Fruit fly (Drosophila melanogaster) whole organism, embryonic: Measurements from ENCODE around the gene CG11350.
A peak's percentile ranks its signal among the peaks of the same experiment; 100 is the strongest.

Experiments used
- Adf1 ChIP-seq: fragments of 200-800 bp; sonication (Bioruptor generic); IDR thresholded peaks from 2 replicates; pipeline ENCODE4 v1.3.6; 2022; ENCODE audit warnings: missing biosample characterization, missing genetic modification characterization
- Aef1 ChIP-seq: fragments of 200-800 bp; sonication (Bioruptor generic); IDR thresholded peaks from 3 replicates; pipeline ENCODE4 v1.3.6; 2022; ENCODE audit warnings: missing biosample characterization, missing genetic modification characterization
- Blimp-1 ChIP-seq: fragments of 200-800 bp; sonication (Bioruptor generic); optimal IDR thresholded peaks from 3 replicates; lab custom pipeline; 2018; ENCODE audit warnings: missing biosample characterization, missing genetic modification characterization, mild to moderate bottlenecking, moderate library complexity, missing genetic modification reagents
- CG10543 ChIP-seq: fragments of 200-800 bp; sonication (Bioruptor generic); optimal IDR thresholded peaks from 3 replicates; lab custom pipeline; 2017; ENCODE audit warnings: missing biosample characterization, mild to moderate bottlenecking, missing genetic modification characterization, moderate library complexity
- CG10959 ChIP-seq: fragments of 200-800 bp; sonication (Bioruptor generic); IDR thresholded peaks from 2 replicates; pipeline ENCODE4 v1.3.6; 2022; ENCODE audit warnings: missing biosample characterization, missing genetic modification characterization
- CG12299 ChIP-seq: fragments of 200-800 bp; sonication (Bioruptor generic); optimal IDR thresholded peaks from 2 replicates; lab custom pipeline; 2018; ENCODE audit warnings: missing biosample characterization, mild to moderate bottlenecking, missing genetic modification characterization
- CG12391 ChIP-seq: fragments of 200-800 bp; sonication (Bioruptor generic); optimal IDR thresholded peaks from 3 replicates; lab custom pipeline; 2018; ENCODE audit warnings: missing biosample characterization, mild to moderate bottlenecking, missing genetic modification characterization, moderate library complexity
- CG12769 ChIP-seq: fragments of 200-800 bp; sonication (Bioruptor generic); optimal IDR thresholded peaks from 2 replicates; lab custom pipeline; 2019; ENCODE audit warnings: missing biosample characterization, mild to moderate bottlenecking, missing genetic modification characterization, moderate library complexity
- CG12942 ChIP-seq: fragments of 200-800 bp; sonication (Bioruptor generic); optimal IDR thresholded peaks from 3 replicates; lab custom pipeline; 2016; ENCODE audit warnings: missing biosample characterization, missing genetic modification characterization
- CG13894 ChIP-seq: fragments of 200-800 bp; sonication (Bioruptor generic); optimal IDR thresholded peaks from 3 replicates; lab custom pipeline; 2018; ENCODE audit warnings: missing biosample characterization, mild to moderate bottlenecking, missing genetic modification characterization, moderate library complexity
- CG14441 ChIP-seq: fragments of 200-800 bp; sonication (Bioruptor generic); IDR thresholded peaks from 2 replicates; pipeline ENCODE4 v1.3.6; 2022; ENCODE audit warnings: missing biosample characterization, missing genetic modification characterization
- CG15514 ChIP-seq: fragments of 200-800 bp; sonication (Bioruptor generic); optimal IDR thresholded peaks from 3 replicates; lab custom pipeline; 2017; ENCODE audit warnings: missing biosample characterization, missing genetic modification characterization, mild to moderate bottlenecking, moderate library complexity, missing genetic modification reagents
- CG3847 ChIP-seq: fragments of 200-800 bp; sonication (Bioruptor generic); IDR thresholded peaks from 2 replicates; pipeline ENCODE4 v1.3.6; 2022; ENCODE audit warnings: missing biosample characterization, missing genetic modification characterization
- CG4404 ChIP-seq: fragments of 200-800 bp; sonication (Bioruptor generic); IDR thresholded peaks from 2 replicates; pipeline ENCODE4 v1.3.6; 2022; ENCODE audit warnings: missing biosample characterization, missing genetic modification characterization
- CG6175 ChIP-seq: fragments of 200-800 bp; sonication (Bioruptor generic); IDR thresholded peaks from 3 replicates; pipeline ENCODE4 v1.3.6; 2022; ENCODE audit warnings: missing biosample characterization, missing genetic modification characterization
- CG7357 ChIP-seq: fragments of 200-800 bp; sonication (Bioruptor generic); IDR thresholded peaks from 3 replicates; pipeline ENCODE4 v1.3.6; 2022; ENCODE audit warnings: missing biosample characterization, missing genetic modification characterization
- CG7963 ChIP-seq: fragments of 200-800 bp; sonication (Bioruptor generic); IDR thresholded peaks from 3 replicates; pipeline ENCODE4 v1.3.6; 2022; ENCODE audit warnings: missing biosample characterization, missing genetic modification characterization; ENCODE audit not compliant: partially characterized antibody
- Dad ChIP-seq: fragments of 200-800 bp; sonication (Bioruptor generic); optimal IDR thresholded peaks from 3 replicates; lab custom pipeline; 2016; ENCODE audit warnings: missing biosample characterization, missing genetic modification characterization
- Doc2 ChIP-seq: fragments of 200-800 bp; sonication (Bioruptor generic); IDR thresholded peaks from 2 replicates; pipeline ENCODE4 v1.3.6; 2022; ENCODE audit warnings: missing biosample characterization, missing genetic modification characterization
- Doc3 ChIP-seq: fragments of 200-800 bp; sonication (Bioruptor generic); IDR thresholded peaks from 3 replicates; pipeline ENCODE4 v1.3.6; 2022; ENCODE audit warnings: missing biosample characterization, missing genetic modification characterization; ENCODE audit not compliant: partially characterized antibody
- Ets65A ChIP-seq: fragments of 200-800 bp; sonication (Bioruptor generic); peaks from one replicate; lab custom pipeline; 2016; ENCODE audit warnings: missing biosample characterization, missing genetic modification characterization
- Hsf ChIP-seq: fragments of 200-800 bp; sonication (Bioruptor generic); optimal IDR thresholded peaks from 3 replicates; lab custom pipeline; 2016; ENCODE audit warnings: missing biosample characterization, missing genetic modification characterization
- Med ChIP-seq: fragments of 200-800 bp; sonication (Bioruptor generic); peaks from one replicate; lab custom pipeline; 2016; ENCODE audit warnings: missing biosample characterization, missing genetic modification characterization, mild to moderate bottlenecking, inconsistent platforms, moderate library complexity
- Pdp1 ChIP-seq, 2 experiments: fragments of 200-800 bp; sonication (Bioruptor generic); optimal IDR thresholded peaks; 3 replicates each; lab custom pipeline; 2016; ENCODE audit warnings: missing biosample characterization in 2 of 2, missing genetic modification characterization in 2 of 2, mild to moderate bottlenecking in 1 of 2, moderate library complexity in 1 of 2
- Ptx1 ChIP-seq: fragments of 200-800 bp; sonication (Bioruptor generic); IDR thresholded peaks from 2 replicates; pipeline ENCODE4 v1.3.6; 2022; ENCODE audit warnings: missing biosample characterization, missing genetic modification characterization
- Rfx ChIP-seq: fragments of 200-800 bp; sonication (Bioruptor generic); IDR thresholded peaks from 2 replicates; pipeline ENCODE4 v1.3.6; 2022; ENCODE audit warnings: missing biosample characterization, missing genetic modification characterization
- Spps ChIP-seq: fragments of 200-800 bp; sonication (Bioruptor generic); optimal IDR thresholded peaks from 2 replicates; lab custom pipeline; 2018; ENCODE audit warnings: missing biosample characterization, mild to moderate bottlenecking, missing genetic modification characterization
- abd-A ChIP-seq: fragments of 200-800 bp; sonication (Bioruptor generic); optimal IDR thresholded peaks from 3 replicates; lab custom pipeline; 2019; ENCODE audit warnings: missing biosample characterization, mild to moderate bottlenecking, missing genetic modification characterization, moderate library complexity
- ase ChIP-seq: fragments of 200-800 bp; sonication (Bioruptor generic); IDR thresholded peaks from 3 replicates; pipeline ENCODE4 v1.3.6; 2022; ENCODE audit warnings: missing biosample characterization, missing genetic modification characterization
- bigmax ChIP-seq: fragments of 200-800 bp; sonication (Bioruptor generic); optimal IDR thresholded peaks from 2 replicates; lab custom pipeline; 2018; ENCODE audit warnings: missing biosample characterization, mild to moderate bottlenecking, missing genetic modification characterization
- chinmo ChIP-seq: fragments of 200-800 bp; sonication (Bioruptor generic); IDR thresholded peaks from 4 replicates; pipeline ENCODE4 v1.3.6; 2022; ENCODE audit warnings: missing biosample characterization, missing genetic modification characterization; ENCODE audit not compliant: partially characterized antibody
- crol ChIP-seq: fragments of 200-800 bp; sonication (Bioruptor generic); IDR thresholded peaks from 2 replicates; pipeline ENCODE4 v1.3.6; 2022; ENCODE audit warnings: missing biosample characterization, missing genetic modification characterization
- dysf ChIP-seq: fragments of 200-800 bp; sonication (Bioruptor generic); IDR thresholded peaks from 3 replicates; pipeline ENCODE4 v1.3.6; 2022; ENCODE audit warnings: missing biosample characterization, missing genetic modification characterization
- ewg ChIP-seq: fragments of 200-800 bp; sonication (Bioruptor generic); optimal IDR thresholded peaks from 3 replicates; lab custom pipeline; 2017; ENCODE audit warnings: mild to moderate bottlenecking, missing biosample characterization, missing genetic modification reagents, missing genetic modification characterization
- gsb ChIP-seq: fragments of 200-800 bp; sonication (Bioruptor generic); IDR thresholded peaks from 2 replicates; pipeline ENCODE4 v1.3.6; 2022; ENCODE audit warnings: missing biosample characterization, missing genetic modification characterization
- jigr1 ChIP-seq: fragments of 200-800 bp; sonication (Bioruptor generic); IDR thresholded peaks from 3 replicates; pipeline ENCODE4 v1.3.6; 2022; ENCODE audit warnings: missing biosample characterization, missing genetic modification characterization
- klu ChIP-seq: fragments of 200-800 bp; sonication (Bioruptor generic); IDR thresholded peaks from 2 replicates; pipeline ENCODE4 v1.3.6; 2022; ENCODE audit warnings: missing biosample characterization, missing genetic modification characterization
- pho ChIP-seq: fragments of 200-800 bp; sonication (Bioruptor generic); optimal IDR thresholded peaks from 2 replicates; lab custom pipeline; 2016; ENCODE audit warnings: missing biosample characterization, missing genetic modification characterization
- pnt ChIP-seq: fragments of 200-800 bp; sonication (Bioruptor generic); optimal IDR thresholded peaks from 3 replicates; lab custom pipeline; 2016; ENCODE audit warnings: missing biosample characterization, missing genetic modification characterization
- sd ChIP-seq: fragments of 200-800 bp; sonication (Bioruptor generic); optimal IDR thresholded peaks from 3 replicates; lab custom pipeline; 2018; ENCODE audit warnings: missing biosample characterization, mild to moderate bottlenecking, missing genetic modification characterization, moderate library complexity
- sisA ChIP-seq: fragments of 200-800 bp; sonication (Bioruptor generic); IDR thresholded peaks from 2 replicates; pipeline ENCODE4 v1.3.6; 2022; ENCODE audit warnings: missing biosample characterization, missing genetic modification characterization
- slbo ChIP-seq: fragments of 200-800 bp; sonication (Bioruptor generic); IDR thresholded peaks from 2 replicates; pipeline ENCODE4 v1.3.6; 2022; ENCODE audit warnings: missing biosample characterization, missing genetic modification characterization
- sob ChIP-seq: fragments of 200-800 bp; sonication (Bioruptor generic); IDR thresholded peaks from 2 replicates; pipeline ENCODE4 v1.3.6; 2022; ENCODE audit warnings: missing biosample characterization, missing genetic modification characterization
- ssp ChIP-seq: fragments of 200-800 bp; sonication (Bioruptor generic); IDR thresholded peaks from 2 replicates; pipeline ENCODE4 v1.3.6; 2022; ENCODE audit warnings: missing biosample characterization, missing genetic modification characterization
- tup ChIP-seq: fragments of 200-800 bp; sonication (Bioruptor generic); optimal IDR thresholded peaks from 2 replicates; lab custom pipeline; 2016; ENCODE audit warnings: missing biosample characterization, mild to moderate bottlenecking, missing genetic modification characterization, moderate library complexity
- zfh1 ChIP-seq: fragments of 200-800 bp; sonication (Bioruptor generic); IDR thresholded peaks from 3 replicates; pipeline ENCODE4 v1.3.6; 2022; ENCODE audit warnings: missing biosample characterization, missing genetic modification characterization

The CG11350 gene

DNA sequence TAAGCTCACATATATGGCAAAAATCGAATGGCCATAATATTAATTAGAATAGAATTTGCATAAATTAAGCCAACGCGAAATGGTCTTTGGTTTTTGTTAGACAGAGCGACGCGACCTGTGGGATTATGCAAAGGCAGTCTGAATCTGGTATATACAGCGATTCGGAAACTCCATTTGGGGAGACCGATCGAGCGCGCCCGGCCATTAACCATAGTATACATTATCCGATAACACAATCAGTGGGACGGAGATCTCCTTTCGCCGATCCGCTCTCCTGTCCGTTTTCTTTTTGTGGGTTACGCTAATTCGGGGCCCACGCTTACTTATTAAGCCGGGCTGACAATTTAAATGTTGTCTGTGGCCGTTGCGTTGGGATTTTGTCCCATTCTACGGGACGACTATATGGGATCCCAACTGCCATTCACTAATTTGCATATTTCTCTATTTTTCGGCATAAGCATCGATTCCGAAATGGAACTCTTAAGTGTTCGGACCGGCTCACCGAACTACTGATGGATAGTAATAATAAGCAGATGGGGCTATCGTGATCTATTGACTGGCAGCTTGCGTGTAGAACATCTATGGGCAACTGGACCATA, 4.9 kb upstream of the CG11350 start:
- peak; percentile 98 for TF ChIP-seq CG13894
- no peak for TF ChIP-seq CG12299 (tag; lab: Kevin White, UChicago)
- TF ChIP-seq CG3847 (GFP tag; lab: Robert Waterston, UW) = 0 out of 2 replicates have a peak, but pooled peaks have one; percentile 14
- TF ChIP-seq CG10543 = peak; percentile 4
- TF ChIP-seq tup (GFP tag; lab: Kevin White, UChicago) = no peak
- TF ChIP-seq Ets65A (GFP tag; lab: Kevin White, UChicago) = peak; percentile 29
- TF ChIP-seq Spps (tag; lab: Kevin White, UChicago) = no peak
- no peak for TF ChIP-seq crol (GFP tag; lab: Robert Waterston, UW)
- TF ChIP-seq CG12769 (tag; lab: Kevin White, UChicago) = peak; percentile 23

DNA sequence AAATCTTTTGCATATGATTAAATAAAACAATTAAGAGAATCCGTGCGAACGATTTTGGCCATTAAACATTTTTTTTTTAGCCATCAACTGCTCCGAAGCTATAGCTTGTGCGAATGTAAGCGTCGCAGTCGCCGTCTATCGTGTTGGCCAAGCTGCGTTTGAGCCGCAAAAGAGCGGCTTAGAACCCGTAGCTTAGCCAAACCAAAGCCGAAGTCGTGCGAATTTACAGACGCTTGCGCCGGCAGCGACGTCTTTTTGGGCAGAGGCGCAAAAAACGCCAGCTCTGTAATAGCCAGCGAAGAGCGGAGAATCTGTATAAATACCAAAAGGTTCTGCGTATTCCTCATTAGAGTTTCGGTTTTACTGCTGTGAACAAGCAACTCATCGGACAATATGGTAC, 2.7 kb upstream of the CG11350 start, which contains the start of gene CG7465:
CG7465 (plus strand) TSS at position 346 of the 400 bp plus-strand sequence.
- TF ChIP-seq CG12391 (tag; lab: Kevin White, UChicago) = no peak
- TF ChIP-seq Dad (GFP tag; lab: Kevin White, UChicago) = no peak
- no peak for TF ChIP-seq Aef1
- TF ChIP-seq Pdp1 (GFP tag; optimal IDR thresholded peaks at IDR 0.05; lab: Kevin White, UChicago) = no peak
- TF ChIP-seq Adf1 (GFP tag; lab: Robert Waterston, UW) = peak; percentile 54; the same call in 1 of the 2 replicates
- no peak for TF ChIP-seq pnt
- peak; percentile 27 for TF ChIP-seq CG13894
- no peak for TF ChIP-seq CG12942 (GFP tag; lab: Kevin White, UChicago)
- TF ChIP-seq pho (GFP tag; lab: Kevin White, UChicago) = no peak
- no peak for TF ChIP-seq CG7357 (GFP tag; lab: Robert Waterston, UW)
- TF ChIP-seq abd-A (tag; lab: Kevin White, UChicago) = peak; percentile 68
- TF ChIP-seq chinmo (GFP tag; lab: Robert Waterston, UW) = peak; percentile 64; the same call in 1 of the 4 replicates
- TF ChIP-seq Doc3 (GFP tag; lab: Robert Waterston, UW) = no peak

DNA sequence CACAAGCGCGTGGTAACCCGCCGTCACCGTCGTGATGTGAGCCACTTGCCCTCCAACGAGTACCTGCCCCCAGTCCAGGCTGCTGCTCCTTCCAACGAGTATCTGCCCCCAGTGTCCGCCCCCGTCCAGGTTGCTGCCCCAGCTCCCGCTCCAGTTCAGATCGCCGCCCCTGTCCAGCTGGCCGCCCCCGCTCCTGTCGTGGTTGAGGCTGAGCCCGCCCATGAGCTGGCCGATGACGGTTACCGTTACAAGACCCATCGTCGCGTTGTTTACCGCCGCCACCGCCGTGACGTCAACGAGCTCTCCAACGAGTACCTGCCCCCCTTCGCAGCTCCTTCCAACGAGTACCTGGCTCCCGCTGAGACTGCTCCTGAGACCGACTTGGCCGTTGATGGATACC, 1.8 kb upstream of the CG11350 start:
- TF ChIP-seq Aef1 (0 out of 3 replicates have a peak, but pooled peaks have one; percentile 10), CG14441 (0 out of 2 replicates have a peak, but pooled peaks have one; percentile 5), slbo (GFP tag; lab: Robert Waterston, UW) (peak; percentile 46), Rfx (GFP tag; lab: Robert Waterston, UW) (peak; percentile 44), CG7963 (GFP tag; lab: Robert Waterston, UW) (0 out of 3 replicates have a peak, but pooled peaks have one; percentile 29), CG6175 (GFP tag; lab: Robert Waterston, UW) (peak; percentile 10; the same call in 1 of the 3 replicates), gsb (GFP tag; lab: Robert Waterston, UW) (0 out of 2 replicates have a peak, but pooled peaks have one; percentile 16), Ptx1 (GFP tag; lab: Robert Waterston, UW) (0 out of 2 replicates have a peak, but pooled peaks have one; percentile 12), CG12942 (GFP tag; lab: Kevin White, UChicago) (no peak), Blimp-1 (GFP tag; lab: Kevin White, UChicago) (no peak), bigmax (GFP tag; lab: Kevin White, UChicago) (no peak), CG4404 (peak; percentile 35; the same call in 1 of the 2 replicates), sd (tag; lab: Kevin White, UChicago) (no peak), klu (peak; percentile 46; the same call in 1 of the 2 replicates), ssp (peak; percentile 24; the same call in 1 of the 2 replicates), CG12769 (tag; lab: Kevin White, UChicago) (peak; percentile 20), ewg (GFP tag; lab: Kevin White, UChicago) (no peak), dysf (GFP tag; lab: Robert Waterston, UW) (0 out of 3 replicates have a peak, but pooled peaks have one; percentile 25), jigr1 (GFP tag; lab: Robert Waterston, UW) (0 out of 3 replicates have a peak, but pooled peaks have one; percentile 7), zfh1 (GFP tag; lab: Robert Waterston, UW) (no peak), Doc2 (GFP tag; lab: Robert Waterston, UW) (no peak), sob (GFP tag; lab: Robert Waterston, UW) (0 out of 2 replicates have a peak, but pooled peaks have one; percentile 9), Med (peak; percentile 11), CG15514 (GFP tag; lab: Kevin White, UChicago) (no peak), Hsf (GFP tag; lab: Kevin White, UChicago) (no peak), sisA (GFP tag; lab: Robert Waterston, UW) (peak; percentile 23; the same call in 1 of the 2 replicates), ase (GFP tag; lab: Robert Waterston, UW) (0 out of 3 replicates have a peak, but pooled peaks have one; percentile 4), CG10959 (peak; percentile 65)
